Fruit fly (Drosophila melanogaster) whole organism, embryonic: ENCODE data around the gene CG31388.
A peak's percentile ranks its signal among the peaks of the same experiment; 100 is the strongest.

Experiments
- Atf-2 ChIP-seq: fragments of 200-800 bp; sonication (Bioruptor generic); optimal IDR thresholded peaks from 2 replicates; lab custom pipeline; 2016; ENCODE audit warnings: missing biosample characterization, missing genetic modification characterization
- Bdp1 ChIP-seq: fragments of 200-800 bp; sonication (Bioruptor generic); optimal IDR thresholded peaks from 3 replicates; lab custom pipeline; 2016; ENCODE audit warnings: missing biosample characterization, missing genetic modification characterization
- CG10321 ChIP-seq: fragments of 200-800 bp; sonication (Bioruptor generic); IDR thresholded peaks from 2 replicates; pipeline ENCODE4 v1.3.6; 2022; ENCODE audit warnings: missing biosample characterization, missing genetic modification characterization
- CG11085 ChIP-seq: fragments of 200-800 bp; sonication (Bioruptor generic); IDR thresholded peaks from 2 replicates; pipeline ENCODE4 v1.3.6; 2022; ENCODE audit warnings: missing biosample characterization, missing genetic modification characterization
- CG12104 ChIP-seq: fragments of 200-800 bp; sonication (Bioruptor generic); optimal IDR thresholded peaks from 3 replicates; lab custom pipeline; 2016; ENCODE audit warnings: missing biosample characterization, missing genetic modification characterization
- CG17359 ChIP-seq: fragments of 200-800 bp; sonication (Bioruptor generic); optimal IDR thresholded peaks from 3 replicates; lab custom pipeline; 2018; ENCODE audit warnings: missing biosample characterization, mild to moderate bottlenecking, missing genetic modification characterization, moderate library complexity
- CG2202 ChIP-seq: fragments of 200-800 bp; sonication (Bioruptor generic); optimal IDR thresholded peaks from 2 replicates; lab custom pipeline; 2018; ENCODE audit warnings: missing biosample characterization, mild to moderate bottlenecking, missing genetic modification characterization
- CG2678 ChIP-seq: fragments of 200-800 bp; sonication (Bioruptor generic); optimal IDR thresholded peaks from 3 replicates; lab custom pipeline; 2019; ENCODE audit warnings: missing biosample characterization, mild to moderate bottlenecking, missing genetic modification characterization, moderate library complexity
- CG2712 ChIP-seq: fragments of 200-800 bp; optimal IDR thresholded peaks from 3 replicates; lab custom pipeline; 2019; ENCODE audit warnings: missing biosample characterization, mild to moderate bottlenecking, missing genetic modification characterization, moderate library complexity
- CG31441 ChIP-seq: fragments of 200-800 bp; sonication (Bioruptor generic); IDR thresholded peaks from 2 replicates; pipeline ENCODE4 v1.3.6; 2022; ENCODE audit warnings: missing biosample characterization, missing genetic modification characterization
- CG32532 ChIP-seq: fragments of 200-800 bp; sonication (Bioruptor generic); IDR thresholded peaks from 2 replicates; pipeline ENCODE4 v1.3.6; 2022; ENCODE audit warnings: missing biosample characterization, missing genetic modification characterization
- CG5180 ChIP-seq: fragments of 200-800 bp; sonication (Bioruptor generic); optimal IDR thresholded peaks from 3 replicates; lab custom pipeline; 2017; ENCODE audit warnings: missing biosample characterization, missing genetic modification characterization, mild to moderate bottlenecking, moderate library complexity, missing genetic modification reagents
- CG7987 ChIP-seq: fragments of 200-800 bp; sonication (Bioruptor generic); optimal IDR thresholded peaks from 2 replicates; lab custom pipeline; 2018; ENCODE audit warnings: missing biosample characterization, mild to moderate bottlenecking, missing genetic modification characterization, moderate library complexity
- CG8359 ChIP-seq: fragments of 200-800 bp; sonication (Bioruptor generic); optimal IDR thresholded peaks from 2 replicates; lab custom pipeline; 2017; ENCODE audit warnings: missing biosample characterization, mild to moderate bottlenecking, missing genetic modification characterization, borderline replicate concordance
- CG9727 ChIP-seq: fragments of 200-800 bp; sonication (Bioruptor generic); optimal IDR thresholded peaks from 3 replicates; lab custom pipeline; 2017; ENCODE audit warnings: missing biosample characterization, mild to moderate bottlenecking, missing genetic modification characterization
- CG9817 ChIP-seq: fragments of 200-800 bp; sonication (Bioruptor generic); optimal IDR thresholded peaks from 2 replicates; lab custom pipeline; 2018; ENCODE audit warnings: missing biosample characterization, mild to moderate bottlenecking, missing genetic modification characterization, moderate library complexity
- Doc3 ChIP-seq: fragments of 200-800 bp; sonication (Bioruptor generic); IDR thresholded peaks from 3 replicates; pipeline ENCODE4 v1.3.6; 2022; ENCODE audit warnings: missing biosample characterization, missing genetic modification characterization; ENCODE audit not compliant: partially characterized antibody
- E2f2 ChIP-seq: fragments of 200-800 bp; sonication (Bioruptor generic); IDR thresholded peaks from 2 replicates; pipeline ENCODE4 v1.3.6; 2022; ENCODE audit warnings: missing biosample characterization, missing genetic modification characterization
- Fer1 ChIP-seq: fragments of 200-800 bp; sonication (Bioruptor generic); optimal IDR thresholded peaks from 2 replicates; lab custom pipeline; 2017; ENCODE audit warnings: missing biosample characterization, mild to moderate bottlenecking, missing genetic modification characterization
- Fer3 ChIP-seq: fragments of 200-800 bp; sonication (Bioruptor generic); optimal IDR thresholded peaks from 2 replicates; lab custom pipeline; 2018; ENCODE audit warnings: missing biosample characterization, mild to moderate bottlenecking, missing genetic modification characterization, moderate library complexity
- H15 ChIP-seq: fragments of 200-800 bp; sonication (Bioruptor generic); IDR thresholded peaks from 3 replicates; pipeline ENCODE4 v1.3.6; 2022; ENCODE audit warnings: missing biosample characterization, missing genetic modification characterization
- HHEX ChIP-seq: fragments of 200-800 bp; sonication (Bioruptor generic); optimal IDR thresholded peaks from 3 replicates; lab custom pipeline; 2017; ENCODE audit warnings: missing biosample characterization, mild to moderate bottlenecking, missing genetic modification characterization, missing genetic modification reagents
- Lim3 ChIP-seq: fragments of 200-800 bp; sonication (Bioruptor generic); IDR thresholded peaks from 2 replicates; pipeline ENCODE4 v1.3.6; 2022; ENCODE audit warnings: missing biosample characterization, missing genetic modification characterization
- Med ChIP-seq: fragments of 200-800 bp; sonication (Bioruptor generic); peaks from one replicate; lab custom pipeline; 2016; ENCODE audit warnings: missing biosample characterization, missing genetic modification characterization, mild to moderate bottlenecking, inconsistent platforms, moderate library complexity
- Mrtf ChIP-seq: fragments of 200-800 bp; sonication (Bioruptor generic); IDR thresholded peaks from 3 replicates; pipeline ENCODE4 v1.3.6; 2022; ENCODE audit warnings: missing biosample characterization, missing genetic modification characterization
- Nf-YC ChIP-seq: fragments of 200-800 bp; optimal IDR thresholded peaks from 3 replicates; lab custom pipeline; 2019; ENCODE audit warnings: missing biosample characterization, mild to moderate bottlenecking, missing genetic modification characterization, moderate library complexity
- Rfx ChIP-seq: fragments of 200-800 bp; sonication (Bioruptor generic); IDR thresholded peaks from 2 replicates; pipeline ENCODE4 v1.3.6; 2022; ENCODE audit warnings: missing biosample characterization, missing genetic modification characterization
- Six4 ChIP-seq: fragments of 200-800 bp; sonication (Bioruptor generic); optimal IDR thresholded peaks from 2 replicates; lab custom pipeline; 2016; ENCODE audit warnings: missing biosample characterization, missing genetic modification characterization
- Vsx1 ChIP-seq: fragments of 200-800 bp; sonication (Bioruptor generic); optimal IDR thresholded peaks from 2 replicates; lab custom pipeline; 2017; ENCODE audit warnings: missing biosample characterization, mild to moderate bottlenecking, missing genetic modification characterization, missing genetic modification reagents
- bcd ChIP-seq: fragments of 200-800 bp; sonication (Bioruptor generic); optimal IDR thresholded peaks from 2 replicates; lab custom pipeline; 2017; ENCODE audit warnings: missing biosample characterization, mild to moderate bottlenecking, missing genetic modification characterization
- bowl ChIP-seq: fragments of 200-800 bp; sonication (Bioruptor generic); IDR thresholded peaks from 2 replicates; pipeline ENCODE4 v1.3.6; 2022; ENCODE audit warnings: missing biosample characterization, missing genetic modification characterization
- chinmo ChIP-seq: fragments of 200-800 bp; sonication (Bioruptor generic); IDR thresholded peaks from 4 replicates; pipeline ENCODE4 v1.3.6; 2022; ENCODE audit warnings: missing biosample characterization, missing genetic modification characterization; ENCODE audit not compliant: partially characterized antibody
- crp ChIP-seq, 2 experiments: fragments of 200-800 bp; sonication (Bioruptor generic); optimal IDR thresholded peaks; 2 replicates in 1 of 2; 3 replicates in 1 of 2; lab custom pipeline; 2017; ENCODE audit warnings: missing biosample characterization in 2 of 2, missing genetic modification characterization in 2 of 2, mild to moderate bottlenecking in 1 of 2, moderate library complexity in 1 of 2
- dimm ChIP-seq: fragments of 200-800 bp; sonication (Bioruptor generic); IDR thresholded peaks from 2 replicates; pipeline ENCODE4 v1.3.6; 2022; ENCODE audit warnings: missing biosample characterization, missing genetic modification characterization
- dysf ChIP-seq: fragments of 200-800 bp; sonication (Bioruptor generic); IDR thresholded peaks from 3 replicates; pipeline ENCODE4 v1.3.6; 2022; ENCODE audit warnings: missing biosample characterization, missing genetic modification characterization
- grn ChIP-seq: fragments of 200-800 bp; sonication (Bioruptor generic); optimal IDR thresholded peaks from 3 replicates; lab custom pipeline; 2017; ENCODE audit warnings: missing biosample characterization, missing genetic modification characterization
- hkb ChIP-seq, 2 experiments: fragments of 200-800 bp in 1 of 2; fragments of >200 bp in 1 of 2; sonication (Bioruptor generic) in 1 of 2; IDR thresholded peaks in 1 of 2; optimal IDR thresholded peaks in 1 of 2; 2 replicates each; pipeline versions ENCODE4 v1.3.6 to Lab custom; 2017 to 2022; ENCODE audit warnings: missing biosample characterization in 1 of 2, missing genetic modification characterization in 1 of 2
- jigr1 ChIP-seq: fragments of 200-800 bp; sonication (Bioruptor generic); IDR thresholded peaks from 3 replicates; pipeline ENCODE4 v1.3.6; 2022; ENCODE audit warnings: missing biosample characterization, missing genetic modification characterization
- nerfin-1 ChIP-seq: fragments of 200-800 bp; sonication (Bioruptor generic); optimal IDR thresholded peaks from 3 replicates; lab custom pipeline; 2019; ENCODE audit warnings: missing biosample characterization, mild to moderate bottlenecking, missing genetic modification characterization, moderate library complexity
- odd ChIP-seq: fragments of 200-800 bp; sonication (Bioruptor generic); optimal IDR thresholded peaks from 2 replicates; lab custom pipeline; 2017; ENCODE audit warnings: missing biosample characterization, mild to moderate bottlenecking, missing genetic modification characterization
- pb ChIP-seq: fragments of 200-800 bp; sonication (Bioruptor generic); optimal IDR thresholded peaks from 3 replicates; lab custom pipeline; 2016; ENCODE audit warnings: missing biosample characterization, missing genetic modification characterization
- pho ChIP-seq: fragments of 200-800 bp; sonication (Bioruptor generic); optimal IDR thresholded peaks from 2 replicates; lab custom pipeline; 2016; ENCODE audit warnings: missing biosample characterization, missing genetic modification characterization
- phol ChIP-seq: fragments of 200-800 bp; sonication (Bioruptor generic); optimal IDR thresholded peaks from 3 replicates; lab custom pipeline; 2018; ENCODE audit warnings: missing biosample characterization, mild to moderate bottlenecking, missing genetic modification characterization, moderate library complexity
- pita ChIP-seq: fragments of 200-800 bp; sonication (Bioruptor generic); optimal IDR thresholded peaks from 2 replicates; lab custom pipeline; 2017; ENCODE audit warnings: missing biosample characterization, mild to moderate bottlenecking, missing genetic modification characterization
- slbo ChIP-seq: fragments of 200-800 bp; sonication (Bioruptor generic); IDR thresholded peaks from 2 replicates; pipeline ENCODE4 v1.3.6; 2022; ENCODE audit warnings: missing biosample characterization, missing genetic modification characterization
- sob ChIP-seq: fragments of 200-800 bp; sonication (Bioruptor generic); IDR thresholded peaks from 2 replicates; pipeline ENCODE4 v1.3.6; 2022; ENCODE audit warnings: missing biosample characterization, missing genetic modification characterization
- tin ChIP-seq: fragments of 200-800 bp; sonication (Bioruptor generic); optimal IDR thresholded peaks from 3 replicates; lab custom pipeline; 2016; ENCODE audit warnings: missing biosample characterization, missing genetic modification characterization
- ttk ChIP-seq: fragments of 200-800 bp; sonication (Bioruptor generic); IDR thresholded peaks from 2 replicates; pipeline ENCODE4 v2.1.2; 2022; ENCODE audit warnings: missing biosample characterization, missing genetic modification characterization
- wek ChIP-seq: fragments of 200-800 bp; sonication (Bioruptor generic); optimal IDR thresholded peaks from 3 replicates; lab custom pipeline; 2018; ENCODE audit warnings: missing biosample characterization, mild to moderate bottlenecking, missing genetic modification characterization, moderate library complexity

The CG31388 gene

dm6 chr3R:11243057-11243740, 5.6 kb downstream of the CG31388 start (continued):
- TF ChIP-seq CG32532 (GFP tag; lab: Robert Waterston, UW) = peak; percentile 44; the same call in 1 of the 2 replicates
- TF ChIP-seq CG2678 (tag; lab: Kevin White, UChicago) = peak; percentile 73
- no peak for TF ChIP-seq ttk
- TF ChIP-seq odd = no peak
- TF ChIP-seq Lim3 (GFP tag; lab: Robert Waterston, UW) = no peak
- TF ChIP-seq grn (GFP tag; lab: Kevin White, UChicago) = peak; percentile 5
- TF ChIP-seq Vsx1 = no peak
- TF ChIP-seq nerfin-1 (tag; lab: Kevin White, UChicago) = no peak
- peak in 1 of 2 experiments; percentile 69 for TF ChIP-seq crp (GFP tag; optimal IDR thresholded peaks at IDR 0.05; lab: Kevin White, UChicago)
- TF ChIP-seq phol = peak; percentile 29
- TF ChIP-seq CG31441 = peak; percentile 76
- TF ChIP-seq Rfx (GFP tag; lab: Robert Waterston, UW) = peak; percentile 66
- peak; percentile 57; the same call in 2 of the 3 replicates for TF ChIP-seq dysf (GFP tag; lab: Robert Waterston, UW)
- TF ChIP-seq Mrtf (GFP tag; lab: Robert Waterston, UW) = no peak
- TF ChIP-seq hkb (optimal IDR thresholded peaks at IDR 0.05; lab: Kevin White, UChicago) = no peak
- TF ChIP-seq hkb (GFP tag; IDR thresholded peaks at IDR 0.05; lab: Robert Waterston, UW) = peak; percentile 58; the same call in 1 of the 2 replicates
- TF ChIP-seq Fer1 (GFP tag; lab: Kevin White, UChicago) = peak; percentile 77
- TF ChIP-seq Fer3 (tag; lab: Kevin White, UChicago) = peak; percentile 42
- TF ChIP-seq CG5180 (GFP tag; lab: Kevin White, UChicago) = peak; percentile 29
- peak; percentile 15; the same call in 1 of the 4 replicates for TF ChIP-seq chinmo (GFP tag; lab: Robert Waterston, UW)
- peak; percentile 59 for TF ChIP-seq CG9727 (GFP tag; lab: Kevin White, UChicago)
- no peak for TF ChIP-seq Bdp1 (GFP tag; lab: Kevin White, UChicago)
- no peak for TF ChIP-seq wek (GFP tag; lab: Kevin White, UChicago)
- TF ChIP-seq Doc3 (GFP tag; lab: Robert Waterston, UW) = 0 out of 3 replicates have a peak, but pooled peaks have one; percentile 17
- TF ChIP-seq CG7987 = peak; percentile 23
- no peak for TF ChIP-seq Atf-2 (GFP tag; lab: Kevin White, UChicago)
- TF ChIP-seq CG2712 = peak; percentile 63
- TF ChIP-seq pho (GFP tag; lab: Kevin White, UChicago) = no peak
- TF ChIP-seq Six4 (GFP tag; lab: Kevin White, UChicago) = no peak
- TF ChIP-seq E2f2 (GFP tag; lab: Robert Waterston, UW) = no peak
- no peak for TF ChIP-seq CG9817 (tag; lab: Kevin White, UChicago)
- TF ChIP-seq bowl = no peak
- no peak for TF ChIP-seq H15 (GFP tag; lab: Robert Waterston, UW)
- peak; percentile 20 for TF ChIP-seq bcd (GFP tag; lab: Kevin White, UChicago)
- TF ChIP-seq HHEX = peak; percentile 38
- peak; percentile 57 for TF ChIP-seq CG17359 (tag; lab: Kevin White, UChicago)
- no peak for TF ChIP-seq pita (GFP tag; lab: Kevin White, UChicago)
- TF ChIP-seq CG8359 (GFP tag; lab: Kevin White, UChicago) = no peak
- peak; percentile 49 for TF ChIP-seq Nf-YC (tag; lab: Kevin White, UChicago)
- TF ChIP-seq CG11085 = no peak
- no peak for TF ChIP-seq CG10321 (GFP tag; lab: Robert Waterston, UW)
- TF ChIP-seq tin (GFP tag; lab: Kevin White, UChicago) = no peak
- TF ChIP-seq sob (GFP tag; lab: Robert Waterston, UW) = peak; percentile 55; the same call in 1 of the 2 replicates
- no peak for TF ChIP-seq CG2202 (tag; lab: Kevin White, UChicago)
- TF ChIP-seq CG12104 = peak; percentile 21
- no peak for TF ChIP-seq pb (GFP tag; lab: Kevin White, UChicago)
- peak; percentile 84 for TF ChIP-seq Med
- no peak for TF ChIP-seq jigr1
- 0 out of 2 replicates have a peak, but pooled peaks have one; percentile 5 for TF ChIP-seq slbo (GFP tag; lab: Robert Waterston, UW)
- no peak for TF ChIP-seq dimm (GFP tag; lab: Robert Waterston, UW)
